Worm (Caenorhabditis elegans) whole organism, L2 larva: ENCODE measurements around the gene dim-1.

Source experiments
- aly-2 ChIP-seq: fragments of 150-350 bp; optimal IDR thresholded peaks from 2 replicates; lab custom pipeline; 2014; ENCODE audit warnings: missing biosample characterization, missing genetic modification characterization
- elt-3 ChIP-seq: sonication (generic microtip); optimal IDR thresholded peaks from 2 replicates; lab custom pipeline; 2017; ENCODE audit warnings: missing biosample characterization, missing genetic modification characterization
- fos-1 ChIP-seq: fragments of 150-350 bp; optimal IDR thresholded peaks from 2 replicates; lab custom pipeline; 2014; ENCODE audit warnings: missing biosample characterization, missing genetic modification characterization
- nhr-11 ChIP-seq: fragments of 150-350 bp; optimal IDR thresholded peaks from 2 replicates; lab custom pipeline; 2014; ENCODE audit warnings: missing biosample characterization, missing genetic modification characterization
- nhr-237 ChIP-seq: fragments of 150-350 bp; optimal IDR thresholded peaks from 2 replicates; lab custom pipeline; 2014; ENCODE audit warnings: missing biosample characterization, missing genetic modification characterization
- ztf-11 ChIP-seq: sonication (generic microtip); optimal IDR thresholded peaks from 2 replicates; lab custom pipeline; 2017; ENCODE audit warnings: missing biosample characterization, missing genetic modification characterization
- ztf-4 ChIP-seq: fragments of 150-350 bp; optimal IDR thresholded peaks from 2 replicates; lab custom pipeline; 2014; ENCODE audit warnings: missing biosample characterization, missing genetic modification characterization

DNA sequence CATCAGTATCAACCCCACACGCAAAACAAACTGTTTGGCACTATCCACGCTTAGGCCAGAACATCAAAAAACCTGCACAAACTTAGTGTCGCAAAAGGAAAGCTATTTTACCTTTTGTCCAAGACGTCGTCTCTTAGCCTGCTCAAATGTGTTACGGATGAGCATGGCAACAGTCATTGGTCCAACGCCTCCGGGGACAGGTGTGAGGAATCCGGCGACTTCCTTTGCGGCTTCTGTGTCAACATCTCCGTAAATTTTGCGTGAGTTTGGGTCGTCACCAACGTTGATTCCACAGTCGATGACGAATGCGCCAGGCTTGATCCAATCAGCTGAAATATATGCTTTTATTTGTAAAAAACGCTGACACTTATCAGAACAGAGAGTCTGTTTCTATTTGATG is 26.6 kb upstream of the dim-1 start:
- TF ChIP-seq nhr-11 (tag; lab: Kevin White, UChicago) (no peak), ztf-4 (tag; lab: Kevin White, UChicago) (no peak), nhr-237 (no peak), elt-3 (tag; lab: Kevin White, UChicago) (no peak), fos-1 (tag; lab: Kevin White, UChicago) (no peak), aly-2 (tag; lab: Kevin White, UChicago) (no peak), ztf-11 (tag; lab: Kevin White, UChicago) (no peak)
